Worm (Caenorhabditis elegans) whole organism, early embryonic: ENCODE measurements around the gene unc-25.

Experiments used
- B0310.2 ChIP-seq: sonication (generic microtip); optimal IDR thresholded peaks from 2 replicates; lab custom pipeline; 2016; ENCODE audit warnings: mild to moderate bottlenecking, missing genetic modification characterization, missing compliant biosample characterization
- F13C5.2 ChIP-seq: sonication (generic microtip); optimal IDR thresholded peaks from 2 replicates; lab custom pipeline; 2017; ENCODE audit warnings: mild to moderate bottlenecking, missing genetic modification characterization, inconsistent platforms, missing compliant biosample characterization
- aly-1 ChIP-seq: sonication (generic microtip); optimal IDR thresholded peaks from 2 replicates; lab custom pipeline; 2016; ENCODE audit warnings: missing genetic modification characterization, missing compliant biosample characterization
- ama-1 ChIP-seq: fragments of 150-350 bp; optimal IDR thresholded peaks from 2 replicates; lab custom pipeline; 2014
- ceh-13 ChIP-seq: fragments of 200-800 bp; sonication (Bioruptor generic); optimal IDR thresholded peaks from 2 replicates; lab custom pipeline; 2018; ENCODE audit warnings: mild to moderate bottlenecking, missing genetic modification characterization, missing compliant biosample characterization
- ceh-36 ChIP-seq: sonication (generic microtip); optimal IDR thresholded peaks from 2 replicates; lab custom pipeline; 2016; ENCODE audit warnings: missing genetic modification characterization, inconsistent platforms, missing compliant biosample characterization
- ets-7 ChIP-seq: sonication (generic microtip); optimal IDR thresholded peaks from 2 replicates; lab custom pipeline; 2016; ENCODE audit warnings: missing genotype, missing genetic modification characterization, missing compliant biosample characterization
- flt-1 ChIP-seq: fragments of 200-800 bp; sonication (Bioruptor generic); IDR thresholded peaks from 2 replicates; pipeline ENCODE4 v1.3.6; 2022; ENCODE audit warnings: missing genetic modification characterization, missing compliant biosample characterization
- hmbx-1 ChIP-seq: sonication (generic microtip); optimal IDR thresholded peaks from 2 replicates; lab custom pipeline; 2016; ENCODE audit warnings: mild to moderate bottlenecking, missing genetic modification characterization, missing compliant biosample characterization
- hmg-4 ChIP-seq: fragments of 200-800 bp; sonication (Bioruptor generic); optimal IDR thresholded peaks from 2 replicates; lab custom pipeline; 2018; ENCODE audit warnings: mild to moderate bottlenecking, missing genetic modification characterization, missing compliant biosample characterization
- hnd-1 ChIP-seq: sonication (generic microtip); optimal IDR thresholded peaks from 2 replicates; lab custom pipeline; 2016; ENCODE audit warnings: missing genetic modification characterization, missing compliant biosample characterization
- pes-1 ChIP-seq: fragments of 200-800 bp; sonication (Bioruptor generic); IDR thresholded peaks from 2 replicates; pipeline ENCODE4 v1.3.6; 2022; ENCODE audit warnings: missing genetic modification reagents, missing genetic modification characterization, missing compliant biosample characterization
- scrt-1 ChIP-seq: fragments of 200-800 bp; sonication (Bioruptor generic); IDR thresholded peaks from 2 replicates; pipeline ENCODE4 v1.3.6; 2022; ENCODE audit warnings: missing genetic modification characterization, missing compliant biosample characterization
- sea-1 ChIP-seq: fragments of 200-800 bp; sonication (Bioruptor generic); conservative IDR thresholded peaks from 2 replicates; pipeline ENCODE4 v1.3.6; 2022; ENCODE audit warnings: missing genetic modification characterization, missing compliant biosample characterization
- tbx-11 ChIP-seq: fragments of 200-800 bp; sonication (Bioruptor generic); IDR thresholded peaks from 2 replicates; pipeline ENCODE4 v1.3.6; 2022; ENCODE audit warnings: missing genetic modification characterization, missing compliant biosample characterization
- tbx-37 ChIP-seq: fragments of 200-800 bp; sonication (Bioruptor generic); conservative IDR thresholded peaks from 2 replicates; pipeline ENCODE4 v1.3.6; 2022; ENCODE audit warnings: missing genetic modification reagents, missing genetic modification characterization, missing compliant biosample characterization
- tra-4 ChIP-seq: sonication (generic microtip); optimal IDR thresholded peaks from 2 replicates; lab custom pipeline; 2017; ENCODE audit warnings: missing genetic modification characterization, missing compliant biosample characterization

The unc-25 gene

DNA sequence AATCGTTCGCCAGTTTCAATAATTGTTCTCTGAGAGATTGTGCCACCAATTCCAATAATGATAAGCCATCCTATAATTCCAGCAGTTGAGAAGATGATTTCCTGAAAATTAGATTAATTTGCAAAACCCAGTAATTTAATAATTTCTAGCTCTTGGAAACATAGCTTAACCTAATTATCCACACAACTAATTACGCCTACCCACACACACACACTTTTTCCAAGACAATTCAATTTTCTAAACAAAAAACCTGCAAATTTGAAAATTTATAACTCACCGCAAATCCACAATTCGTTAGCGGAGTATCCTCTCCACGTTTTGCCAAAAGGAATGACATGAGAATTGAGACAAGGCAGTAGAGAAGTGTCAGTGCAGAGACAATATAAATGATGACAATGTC lies 26.0 kb upstream of the unc-25 start:
- TF ChIP-seq F13C5.2 (tag; lab: Kevin White, UChicago), result no peak

DNA sequence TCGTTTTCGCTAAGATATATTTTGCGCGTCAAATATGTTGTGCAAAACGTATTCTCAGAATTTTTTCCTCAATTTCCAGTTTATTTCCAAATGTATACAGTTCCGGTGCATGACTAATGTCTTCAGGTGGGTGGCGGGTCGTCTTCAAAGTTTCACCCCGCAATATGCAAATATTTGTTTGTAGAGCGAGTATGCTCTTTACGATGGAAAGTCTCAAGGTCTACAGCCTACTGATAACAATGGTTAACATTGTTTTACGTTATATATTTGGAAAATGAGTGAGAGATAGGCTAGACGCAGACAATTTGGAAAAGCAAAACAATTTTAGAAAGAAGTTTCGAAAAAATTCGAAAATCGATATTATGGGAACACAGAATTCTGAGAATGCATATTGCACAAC lies 24.6 kb upstream of the unc-25 start:
- TF ChIP-seq ama-1 (lab: Kevin White, UChicago) (no peak), ceh-36 (tag; lab: Kevin White, UChicago) (no peak)

DNA sequence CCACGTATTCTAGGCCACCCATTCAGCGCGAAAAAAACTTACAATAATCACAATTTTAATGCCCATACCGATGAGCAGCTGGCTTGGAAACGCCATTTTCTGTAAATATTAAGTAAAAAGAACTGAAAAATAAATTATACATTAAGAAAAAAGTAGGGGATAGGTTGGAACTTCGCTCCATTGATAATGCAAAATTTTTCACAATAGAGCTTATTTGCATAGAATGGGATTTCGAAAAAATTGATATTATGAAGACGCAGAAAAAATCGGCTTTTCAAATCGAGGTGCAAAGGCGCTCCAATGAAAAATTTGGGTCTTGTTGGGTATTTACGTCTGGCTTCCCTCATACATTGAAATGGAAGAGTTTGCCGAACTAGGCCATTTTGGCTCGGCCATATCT lies 23.9 kb upstream of the unc-25 start, which contains the start of gene Y37D8A.16:
Gene Y37D8A.16 (minus strand): TSS at position 101 of the 400 bp plus-strand sequence.
- TF ChIP-seq tbx-37 (GFP tag; lab: Robert Waterston, UW) (no peak), F13C5.2 (tag; lab: Kevin White, UChicago) (no peak), flt-1 (GFP tag; lab: Robert Waterston, UW) (no peak), ceh-13 (GFP tag; lab: Kevin White, UChicago) (no peak), ets-7 (tag; lab: Kevin White, UChicago) (no peak), pes-1 (GFP tag; lab: Robert Waterston, UW) (no peak), hnd-1 (tag; lab: Kevin White, UChicago) (no peak), tra-4 (tag; lab: Kevin White, UChicago) (no peak), B0310.2 (tag; lab: Kevin White, UChicago) (no peak), tbx-11 (GFP tag; lab: Robert Waterston, UW) (no peak), scrt-1 (GFP tag; lab: Robert Waterston, UW) (no peak), ceh-36 (tag; lab: Kevin White, UChicago) (no peak), sea-1 (GFP tag; lab: Robert Waterston, UW) (no peak), hmbx-1 (tag; lab: Kevin White, UChicago) (no peak), aly-1 (tag; lab: Kevin White, UChicago) (no peak)

DNA sequence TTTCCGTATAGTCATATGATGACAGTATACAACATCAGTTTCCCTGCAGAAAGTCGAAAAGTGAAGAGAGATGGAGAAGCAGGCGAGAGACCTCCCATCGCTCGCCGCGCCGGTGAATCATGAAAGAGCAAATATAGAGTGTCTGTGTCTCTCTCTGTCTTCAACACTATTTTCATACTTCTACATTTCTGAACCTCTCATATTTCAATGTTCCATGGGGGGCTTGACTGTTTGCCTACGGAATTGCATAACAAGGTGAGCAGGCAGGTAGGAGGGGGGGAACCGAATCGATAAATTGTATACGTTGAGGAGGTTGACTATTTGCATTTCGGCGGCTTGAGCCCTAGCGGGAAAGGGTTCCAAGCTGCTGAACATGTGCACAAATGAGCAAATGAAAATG lies 22.6 kb upstream of the unc-25 start:
- TF ChIP-seq tbx-37 (GFP tag; lab: Robert Waterston, UW) (no peak), aly-1 (tag; lab: Kevin White, UChicago) (no peak), tbx-11 (GFP tag; lab: Robert Waterston, UW) (no peak), F13C5.2 (tag; lab: Kevin White, UChicago) (no peak), ama-1 (lab: Kevin White, UChicago) (no peak), hmg-4 (no peak), ets-7 (tag; lab: Kevin White, UChicago) (no peak), ceh-13 (GFP tag; lab: Kevin White, UChicago) (no peak), sea-1 (GFP tag; lab: Robert Waterston, UW) (no peak), pes-1 (GFP tag; lab: Robert Waterston, UW) (no peak), tra-4 (tag; lab: Kevin White, UChicago) (no peak), hmbx-1 (tag; lab: Kevin White, UChicago) (no peak), B0310.2 (tag; lab: Kevin White, UChicago) (no peak)

DNA sequence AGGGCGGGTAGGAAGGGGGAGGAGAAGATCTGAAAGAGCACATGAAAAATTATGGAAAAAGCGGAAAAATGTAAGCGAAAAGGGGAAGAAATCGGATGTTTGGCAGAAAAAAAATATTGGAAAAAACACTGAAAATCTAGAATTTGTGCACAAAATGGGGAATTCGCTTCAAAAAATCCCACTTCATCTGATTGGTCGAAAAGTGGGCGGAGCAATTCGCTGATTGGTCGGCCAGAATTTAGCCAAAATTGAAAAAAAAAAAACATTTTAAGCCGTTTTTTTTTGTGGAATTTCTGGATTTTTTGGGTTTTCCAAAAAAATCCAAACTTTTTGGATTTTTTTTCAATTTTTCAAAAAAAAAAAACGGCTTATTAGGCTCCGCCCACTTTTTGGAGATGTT lies 21.6 kb upstream of the unc-25 start:
- no peak for TF ChIP-seq hmbx-1 (tag; lab: Kevin White, UChicago)
- no peak for TF ChIP-seq aly-1 (tag; lab: Kevin White, UChicago)
- TF ChIP-seq ceh-13 (GFP tag; lab: Kevin White, UChicago), result no peak
- no peak for TF ChIP-seq ama-1 (lab: Kevin White, UChicago)
- TF ChIP-seq flt-1 (GFP tag; lab: Robert Waterston, UW), result no peak
- TF ChIP-seq tra-4 (tag; lab: Kevin White, UChicago), result no peak
- TF ChIP-seq sea-1 (GFP tag; lab: Robert Waterston, UW), result no peak
- TF ChIP-seq hmg-4, result no peak
- TF ChIP-seq pes-1 (GFP tag; lab: Robert Waterston, UW), result no peak
- no peak for TF ChIP-seq tbx-37 (GFP tag; lab: Robert Waterston, UW)
- TF ChIP-seq B0310.2 (tag; lab: Kevin White, UChicago), result no peak
- TF ChIP-seq ceh-36 (tag; lab: Kevin White, UChicago), result no peak

DNA sequence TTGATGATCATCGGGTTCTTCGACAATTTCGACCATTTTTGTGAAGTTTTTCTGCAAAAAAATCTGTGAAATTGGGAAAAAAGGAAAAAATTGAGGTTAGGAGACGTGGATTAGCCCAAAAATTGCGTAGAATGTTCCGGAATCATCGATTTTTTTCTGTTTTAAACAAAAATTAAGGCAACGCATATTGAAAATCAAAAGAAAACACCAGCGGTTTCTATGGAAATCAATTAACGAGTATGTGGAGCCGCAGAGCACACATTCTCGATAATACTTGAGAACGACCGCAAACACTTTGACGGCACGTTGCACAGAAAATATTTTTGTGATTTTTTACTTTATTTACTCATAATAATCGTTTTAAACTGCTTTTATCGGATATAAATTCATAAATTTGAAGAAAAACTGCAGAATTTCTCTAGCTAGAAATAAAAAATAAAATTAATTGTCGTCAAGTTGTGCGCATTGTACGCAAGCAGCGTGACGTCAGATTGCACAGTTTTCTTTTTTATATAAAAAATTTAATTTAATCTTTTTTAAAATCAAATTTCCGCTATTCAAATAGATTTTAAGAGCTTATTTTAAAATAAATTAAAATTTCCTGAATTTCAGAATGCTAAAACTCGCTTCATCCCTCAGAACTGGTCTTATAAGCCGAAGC lies 16.4 kb upstream of the unc-25 start, which contains the start of the genes npp-25 and mrps-10:
Gene npp-25 (minus strand): TSS at position 51 of the 661 bp plus-strand sequence.
Gene mrps-10 (plus strand): TSS at position 611 of the 661 bp plus-strand sequence.
- TF ChIP-seq F13C5.2 (tag; lab: Kevin White, UChicago) (peak; percentile 26), aly-1 (tag; lab: Kevin White, UChicago) (no peak), hmg-4 (no peak)

DNA sequence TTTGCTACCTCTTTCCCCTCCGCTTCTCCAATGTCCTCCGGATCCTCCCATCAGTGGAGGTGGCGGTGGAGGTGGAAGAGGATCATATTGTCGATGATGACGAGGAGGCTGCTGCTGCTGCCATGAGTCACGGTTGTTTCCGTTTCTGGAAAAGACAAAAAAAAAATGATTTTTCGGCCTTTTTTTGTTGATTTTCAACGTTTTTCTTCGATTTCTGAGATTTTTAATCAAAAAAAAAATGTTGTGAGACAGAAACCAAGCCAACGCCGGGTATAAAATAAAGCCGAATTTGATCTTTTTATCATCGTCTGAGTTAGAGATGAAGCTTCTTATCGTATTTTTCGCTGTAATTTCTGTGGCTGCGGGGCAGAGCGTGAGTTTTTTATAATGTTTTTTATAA lies 12.9 kb upstream of the unc-25 start, which contains the start of gene Y37D8A.19:
Gene Y37D8A.19 (plus strand): TSS at position 301 of the 400 bp plus-strand sequence.
- TF ChIP-seq aly-1 (tag; lab: Kevin White, UChicago) (no peak), scrt-1 (GFP tag; lab: Robert Waterston, UW) (no peak), tra-4 (tag; lab: Kevin White, UChicago) (no peak), tbx-37 (GFP tag; lab: Robert Waterston, UW) (no peak), tbx-11 (GFP tag; lab: Robert Waterston, UW) (no peak), flt-1 (GFP tag; lab: Robert Waterston, UW) (no peak)

DNA sequence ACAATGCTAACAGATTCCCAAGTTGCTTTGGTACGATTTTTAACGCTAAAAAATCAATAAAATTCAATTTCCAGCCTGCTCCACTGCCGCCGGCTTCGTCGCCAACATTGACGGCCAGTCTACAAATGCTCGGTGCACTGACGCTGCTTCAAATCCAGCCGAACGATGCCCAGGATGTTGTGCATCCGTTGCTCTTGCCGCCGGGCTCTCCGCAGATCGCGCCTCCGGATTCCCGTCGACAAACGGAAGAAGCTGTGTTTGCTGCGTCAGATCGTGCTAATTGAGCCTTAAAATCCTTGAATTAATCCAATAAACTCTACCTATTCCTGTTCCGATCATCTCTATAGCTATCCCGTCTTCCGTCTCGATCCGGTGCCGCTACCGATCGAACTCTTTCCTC lies 11.3 kb upstream of the unc-25 start:
- TF ChIP-seq ets-7 (tag; lab: Kevin White, UChicago), result no peak
- TF ChIP-seq tbx-11 (GFP tag; lab: Robert Waterston, UW), result no peak
- no peak for TF ChIP-seq flt-1 (GFP tag; lab: Robert Waterston, UW)
- no peak for TF ChIP-seq sea-1 (GFP tag; lab: Robert Waterston, UW)
- TF ChIP-seq hnd-1 (tag; lab: Kevin White, UChicago), result no peak
- TF ChIP-seq ceh-13 (GFP tag; lab: Kevin White, UChicago), result no peak
- no peak for TF ChIP-seq hmbx-1 (tag; lab: Kevin White, UChicago)
- TF ChIP-seq B0310.2 (tag; lab: Kevin White, UChicago), result no peak
- TF ChIP-seq F13C5.2 (tag; lab: Kevin White, UChicago), result no peak
- no peak for TF ChIP-seq scrt-1 (GFP tag; lab: Robert Waterston, UW)
- no peak for TF ChIP-seq hmg-4
- no peak for TF ChIP-seq tra-4 (tag; lab: Kevin White, UChicago)
